Fruit fly (Drosophila melanogaster) whole organism, embryonic: Measurements from ENCODE around the gene CG33293.
A peak's percentile ranks its signal among the peaks of the same experiment; 100 is the strongest.

Experiments
- ATbp ChIP-seq: fragments of 200-800 bp; sonication (Bioruptor generic); optimal IDR thresholded peaks from 2 replicates; lab custom pipeline; 2017; ENCODE audit warnings: missing biosample characterization, mild to moderate bottlenecking, missing genetic modification characterization, missing genetic modification reagents
- CG1024 ChIP-seq: fragments of 200-800 bp; sonication (Bioruptor generic); IDR thresholded peaks from 2 replicates; pipeline ENCODE4 v1.3.6; 2022; ENCODE audit warnings: missing biosample characterization, missing genetic modification characterization
- CG14965 ChIP-seq: fragments of 200-800 bp; sonication (Bioruptor generic); optimal IDR thresholded peaks from 2 replicates; lab custom pipeline; 2016; ENCODE audit warnings: missing biosample characterization, missing genetic modification characterization, borderline replicate concordance
- CG15269 ChIP-seq: fragments of 200-800 bp; sonication (Bioruptor generic); optimal IDR thresholded peaks from 2 replicates; lab custom pipeline; 2018; ENCODE audit warnings: missing biosample characterization, mild to moderate bottlenecking, missing genetic modification characterization, moderate library complexity
- CG1529 ChIP-seq: fragments of 200-800 bp; sonication (Bioruptor generic); optimal IDR thresholded peaks from 3 replicates; lab custom pipeline; 2018; ENCODE audit warnings: missing biosample characterization, missing genetic modification characterization
- CG15479 ChIP-seq: fragments of 200-800 bp; sonication (Bioruptor generic); optimal IDR thresholded peaks from 3 replicates; lab custom pipeline; 2019; ENCODE audit warnings: missing biosample characterization, mild to moderate bottlenecking, missing genetic modification characterization, moderate library complexity
- CG17385 ChIP-seq: fragments of 200-800 bp; sonication (Bioruptor generic); optimal IDR thresholded peaks from 3 replicates; lab custom pipeline; 2018; ENCODE audit warnings: missing biosample characterization, mild to moderate bottlenecking, missing genetic modification characterization
- CG17568 ChIP-seq: fragments of 200-800 bp; sonication (Bioruptor generic); optimal IDR thresholded peaks from 2 replicates; lab custom pipeline; 2018; ENCODE audit warnings: missing biosample characterization, mild to moderate bottlenecking, missing genetic modification characterization, moderate library complexity
- CG30431 ChIP-seq: fragments of 200-800 bp; sonication (Bioruptor generic); optimal IDR thresholded peaks from 2 replicates; lab custom pipeline; 2017; ENCODE audit warnings: missing biosample characterization, missing genetic modification characterization
- CG31388 ChIP-seq: fragments of 200-800 bp; sonication (Bioruptor generic); optimal IDR thresholded peaks from 2 replicates; lab custom pipeline; 2016; ENCODE audit warnings: missing biosample characterization, missing genetic modification characterization
- CG34376 ChIP-seq: fragments of 200-800 bp; sonication (Bioruptor generic); optimal IDR thresholded peaks from 2 replicates; lab custom pipeline; 2018; ENCODE audit warnings: missing biosample characterization, mild to moderate bottlenecking, missing genetic modification characterization
- CG34422 ChIP-seq: fragments of 200-800 bp; sonication (Bioruptor generic); IDR thresholded peaks from 3 replicates; pipeline ENCODE4 v1.3.6; 2022; ENCODE audit warnings: missing biosample characterization, missing genetic modification characterization
- CG42726 ChIP-seq: fragments of 200-800 bp; sonication (Bioruptor generic); IDR thresholded peaks from 2 replicates; pipeline ENCODE4 v1.3.6; 2022; ENCODE audit warnings: missing biosample characterization, missing genetic modification characterization; ENCODE audit not compliant: partially characterized antibody
- CG5953 ChIP-seq: fragments of 200-800 bp; sonication (Bioruptor generic); IDR thresholded peaks from 2 replicates; pipeline ENCODE4 v1.3.6; 2022; ENCODE audit warnings: missing biosample characterization, missing genetic modification characterization
- CG6175 ChIP-seq: fragments of 200-800 bp; sonication (Bioruptor generic); IDR thresholded peaks from 3 replicates; pipeline ENCODE4 v1.3.6; 2022; ENCODE audit warnings: missing biosample characterization, missing genetic modification characterization
- CG7271 ChIP-seq: fragments of 200-800 bp; sonication (Bioruptor generic); optimal IDR thresholded peaks from 2 replicates; lab custom pipeline; 2018; ENCODE audit warnings: missing biosample characterization, mild to moderate bottlenecking, missing genetic modification characterization, moderate library complexity
- CG7786 ChIP-seq: fragments of 200-800 bp; sonication (Bioruptor generic); optimal IDR thresholded peaks from 2 replicates; lab custom pipeline; 2016; ENCODE audit warnings: missing biosample characterization, missing genetic modification characterization
- CG9437 ChIP-seq: fragments of 200-800 bp; sonication (Bioruptor generic); optimal IDR thresholded peaks from 2 replicates; lab custom pipeline; 2018; ENCODE audit warnings: missing biosample characterization, mild to moderate bottlenecking, missing genetic modification characterization
- CTCF ChIP-seq: fragments of 200-800 bp; sonication (Bioruptor generic); optimal IDR thresholded peaks from 2 replicates; lab custom pipeline; 2017; ENCODE audit warnings: missing biosample characterization, mild to moderate bottlenecking, missing genetic modification characterization, moderate library complexity
- D19A ChIP-seq: fragments of 200-800 bp; optimal IDR thresholded peaks from 3 replicates; lab custom pipeline; 2019; ENCODE audit warnings: missing biosample characterization, mild to moderate bottlenecking, missing genetic modification characterization, moderate library complexity
- E2f1 ChIP-seq: fragments of 200-800 bp; sonication (Bioruptor generic); IDR thresholded peaks from 2 replicates; pipeline ENCODE4 v1.3.6; 2022; ENCODE audit warnings: missing biosample characterization, missing genetic modification characterization
- ERR ChIP-seq: fragments of 200-800 bp; sonication (Bioruptor generic); optimal IDR thresholded peaks from 2 replicates; lab custom pipeline; 2016; ENCODE audit warnings: missing biosample characterization, missing genetic modification characterization
- HLH3B ChIP-seq: fragments of 200-800 bp; sonication (Bioruptor generic); IDR thresholded peaks from 2 replicates; pipeline ENCODE4 v1.3.6; 2022; ENCODE audit warnings: missing biosample characterization, missing genetic modification characterization
- HmgZ ChIP-seq: fragments of 200-800 bp; sonication (Bioruptor generic); optimal IDR thresholded peaks from 2 replicates; lab custom pipeline; 2018; ENCODE audit warnings: missing biosample characterization, mild to moderate bottlenecking, missing genetic modification characterization
- Lim3 ChIP-seq: fragments of 200-800 bp; sonication (Bioruptor generic); IDR thresholded peaks from 2 replicates; pipeline ENCODE4 v1.3.6; 2022; ENCODE audit warnings: missing biosample characterization, missing genetic modification characterization
- Mad ChIP-seq: fragments of 200-800 bp; sonication (Bioruptor generic); optimal IDR thresholded peaks from 2 replicates; lab custom pipeline; 2016; ENCODE audit warnings: missing biosample characterization, missing genetic modification characterization
- Poxn ChIP-seq: fragments of 200-800 bp; sonication (Bioruptor generic); IDR thresholded peaks from 2 replicates; pipeline ENCODE4 v1.3.6; 2022; ENCODE audit warnings: missing biosample characterization, missing genetic modification characterization
- Six4 ChIP-seq: fragments of 200-800 bp; sonication (Bioruptor generic); optimal IDR thresholded peaks from 2 replicates; lab custom pipeline; 2016; ENCODE audit warnings: missing biosample characterization, missing genetic modification characterization
- ac ChIP-seq: fragments of 200-800 bp; sonication (Bioruptor generic); optimal IDR thresholded peaks from 3 replicates; lab custom pipeline; 2017; ENCODE audit warnings: missing biosample characterization, mild to moderate bottlenecking, missing genetic modification characterization
- ase ChIP-seq: fragments of 200-800 bp; sonication (Bioruptor generic); IDR thresholded peaks from 3 replicates; pipeline ENCODE4 v1.3.6; 2022; ENCODE audit warnings: missing biosample characterization, missing genetic modification characterization
- az2 ChIP-seq: fragments of 200-800 bp; sonication (Bioruptor generic); optimal IDR thresholded peaks from 3 replicates; lab custom pipeline; 2016; ENCODE audit warnings: missing biosample characterization, missing genetic modification characterization
- br ChIP-seq: fragments of >200 bp; optimal IDR thresholded peaks from 2 replicates; lab custom pipeline; 2017
- bsh ChIP-seq, 2 experiments: fragments of 200-800 bp; sonication (Bioruptor generic); optimal IDR thresholded peaks; 2 replicates each; lab custom pipeline; 2017 to 2018; ENCODE audit warnings: mild to moderate bottlenecking in 2 of 2, missing biosample characterization in 2 of 2, missing genetic modification characterization in 2 of 2, moderate library complexity in 1 of 2
- cas ChIP-seq: fragments of 200-800 bp; sonication (Bioruptor generic); IDR thresholded peaks from 2 replicates; pipeline ENCODE4 v1.3.6; 2022; ENCODE audit warnings: missing biosample characterization, missing genetic modification characterization
- croc ChIP-seq: fragments of 200-800 bp; sonication (Bioruptor generic); conservative IDR thresholded peaks from 3 replicates; pipeline ENCODE4 v1.3.6; 2022; ENCODE audit warnings: missing biosample characterization, missing genetic modification characterization
- dimm ChIP-seq: fragments of 200-800 bp; sonication (Bioruptor generic); IDR thresholded peaks from 2 replicates; pipeline ENCODE4 v1.3.6; 2022; ENCODE audit warnings: missing biosample characterization, missing genetic modification characterization
- dmrt99B ChIP-seq: fragments of 200-800 bp; sonication (Bioruptor generic); optimal IDR thresholded peaks from 2 replicates; lab custom pipeline; 2018; ENCODE audit warnings: missing biosample characterization, mild to moderate bottlenecking, missing genetic modification characterization, moderate library complexity
- ewg ChIP-seq: fragments of 200-800 bp; sonication (Bioruptor generic); optimal IDR thresholded peaks from 3 replicates; lab custom pipeline; 2017; ENCODE audit warnings: mild to moderate bottlenecking, missing biosample characterization, missing genetic modification reagents, missing genetic modification characterization
- grn ChIP-seq: fragments of 200-800 bp; sonication (Bioruptor generic); optimal IDR thresholded peaks from 3 replicates; lab custom pipeline; 2017; ENCODE audit warnings: missing biosample characterization, missing genetic modification characterization
- gsb ChIP-seq: fragments of 200-800 bp; sonication (Bioruptor generic); IDR thresholded peaks from 2 replicates; pipeline ENCODE4 v1.3.6; 2022; ENCODE audit warnings: missing biosample characterization, missing genetic modification characterization
- jigr1 ChIP-seq: fragments of 200-800 bp; sonication (Bioruptor generic); IDR thresholded peaks from 3 replicates; pipeline ENCODE4 v1.3.6; 2022; ENCODE audit warnings: missing biosample characterization, missing genetic modification characterization
- pnt ChIP-seq: fragments of 200-800 bp; sonication (Bioruptor generic); optimal IDR thresholded peaks from 3 replicates; lab custom pipeline; 2016; ENCODE audit warnings: missing biosample characterization, missing genetic modification characterization
- sc ChIP-seq, 3 experiments: fragments of >200 bp in 2 of 3; fragments of 200-800 bp in 1 of 3; sonication (Bioruptor generic) in 1 of 3; optimal IDR thresholded peaks; 2 replicates in 2 of 3; 3 replicates in 1 of 3; lab custom pipeline; 2017; ENCODE audit warnings: mild to moderate bottlenecking in 1 of 3, missing biosample characterization in 1 of 3, missing genetic modification characterization in 1 of 3, missing genetic modification reagents in 1 of 3
- sima ChIP-seq: fragments of 200-800 bp; sonication (Bioruptor generic); optimal IDR thresholded peaks from 2 replicates; lab custom pipeline; 2016; ENCODE audit warnings: missing biosample characterization, missing genetic modification characterization
- slou ChIP-seq: fragments of 200-800 bp; sonication (Bioruptor generic); optimal IDR thresholded peaks from 3 replicates; lab custom pipeline; 2016; ENCODE audit warnings: missing biosample characterization, missing genetic modification characterization
- so ChIP-seq: fragments of 200-800 bp; sonication (Bioruptor generic); IDR thresholded peaks from 3 replicates; pipeline ENCODE4 v1.3.6; 2022; ENCODE audit warnings: missing biosample characterization, missing genetic modification characterization
- sr ChIP-seq: fragments of 200-800 bp; sonication (Bioruptor generic); IDR thresholded peaks from 3 replicates; pipeline ENCODE4 v1.3.6; 2022; ENCODE audit warnings: missing biosample characterization, missing genetic modification characterization
- tgo ChIP-seq: fragments of 200-800 bp; sonication (Bioruptor generic); IDR thresholded peaks from 3 replicates; pipeline ENCODE4 v1.3.6; 2022; ENCODE audit warnings: missing biosample characterization, missing genetic modification characterization
- tll ChIP-seq, 2 experiments: fragments of 200-800 bp in 1 of 2; fragments of >200 bp in 1 of 2; sonication (Bioruptor generic) in 1 of 2; optimal IDR thresholded peaks; 2 replicates each; lab custom pipeline; 2017 to 2019; ENCODE audit warnings: missing biosample characterization in 2 of 2, missing genetic modification characterization in 2 of 2, mild to moderate bottlenecking in 1 of 2, moderate library complexity in 1 of 2
- usp ChIP-seq: fragments of >200 bp; optimal IDR thresholded peaks from 2 replicates; lab custom pipeline; 2017; ENCODE audit warnings: missing biosample characterization, missing genetic modification characterization
- wor ChIP-seq: fragments of 200-800 bp; sonication (Bioruptor generic); IDR thresholded peaks from 2 replicates; pipeline ENCODE4 v1.3.6; 2022; ENCODE audit warnings: missing biosample characterization, missing genetic modification characterization
- zen2 ChIP-seq: fragments of 200-800 bp; sonication (Bioruptor generic); IDR thresholded peaks from 3 replicates; pipeline ENCODE4 v1.3.6; 2022; ENCODE audit warnings: missing biosample characterization, missing genetic modification characterization; ENCODE audit not compliant: partially characterized antibody

CG33293 gene

DNA sequence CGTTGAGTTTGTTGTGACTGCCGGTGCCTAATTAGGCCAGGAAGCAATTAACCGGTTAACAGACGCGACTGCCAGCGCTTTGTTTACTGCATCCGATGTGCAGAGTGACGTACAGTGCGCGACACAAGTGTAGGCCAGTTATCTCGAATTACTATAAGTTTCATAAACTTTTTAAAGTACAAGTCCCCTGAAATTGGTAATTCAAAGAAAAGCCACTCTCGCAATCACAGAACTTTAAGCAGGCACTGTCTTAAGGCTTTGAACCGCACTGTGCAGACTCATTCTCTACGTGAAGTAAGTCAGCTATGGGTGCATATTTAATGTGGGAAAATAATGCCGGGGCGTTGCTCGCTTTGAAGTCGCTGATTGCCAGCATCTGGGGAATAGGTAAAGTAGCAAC lies 31.1 kb downstream of the CG33293 start (continued):
- TF ChIP-seq ERR (GFP tag; lab: Kevin White, UChicago) (no peak), gsb (GFP tag; lab: Robert Waterston, UW) (no peak), CG1529 (GFP tag; lab: Kevin White, UChicago) (peak; percentile 37), ATbp (GFP tag; lab: Kevin White, UChicago) (peak; percentile 65), br (lab: Kevin White, UChicago) (no peak), sr (GFP tag; lab: Robert Waterston, UW) (peak; percentile 41; the same call in 1 of the 3 replicates), Six4 (GFP tag; lab: Kevin White, UChicago) (peak; percentile 25), Mad (GFP tag; lab: Kevin White, UChicago) (no peak), CTCF (GFP tag; lab: Kevin White, UChicago) (no peak), Poxn (no peak), CG1024 (GFP tag; lab: Robert Waterston, UW) (peak; percentile 56; the same call in 1 of the 2 replicates), CG7271 (tag; lab: Kevin White, UChicago) (no peak), CG15479 (GFP tag; lab: Kevin White, UChicago) (no peak), dimm (0 out of 2 replicates have a peak, but pooled peaks have one; percentile 25), tgo (GFP tag; lab: Robert Waterston, UW) (0 out of 3 replicates have a peak, but pooled peaks have one; percentile 20), slou (no peak), CG9437 (GFP tag; lab: Kevin White, UChicago) (peak; percentile 13), Lim3 (no peak), CG34376 (GFP tag; lab: Kevin White, UChicago) (no peak), zen2 (GFP tag; lab: Robert Waterston, UW) (no peak), az2 (GFP tag; lab: Kevin White, UChicago) (peak; percentile 35), CG6175 (GFP tag; lab: Robert Waterston, UW) (no peak), D19A (tag; lab: Kevin White, UChicago) (peak; percentile 19), jigr1 (GFP tag; lab: Robert Waterston, UW) (no peak), sima (GFP tag; lab: Kevin White, UChicago) (no peak), grn (no peak), ase (GFP tag; lab: Robert Waterston, UW) (no peak), pnt (GFP tag; lab: Kevin White, UChicago) (no peak), ac (no peak), CG31388 (no peak), CG15269 (peak; percentile 35), ewg (GFP tag; lab: Kevin White, UChicago) (peak; percentile 28), bsh (GFP tag; optimal IDR thresholded peaks at IDR 0.05; lab: Kevin White, UChicago) (peak; percentile 73 to 77), CG30431 (GFP tag; lab: Kevin White, UChicago) (peak; percentile 27), usp (GFP tag; lab: Kevin White, UChicago) (no peak), CG5953 (GFP tag; lab: Robert Waterston, UW) (peak; percentile 44; the same call in 1 of the 2 replicates), CG34422 (GFP tag; lab: Robert Waterston, UW) (no peak), sc (optimal IDR thresholded peaks at IDR 0.05; lab: Kevin White, UChicago) (no peak), sc (GFP tag; optimal IDR thresholded peaks at IDR 0.05; lab: Kevin White, UChicago) (peak; percentile 38), tll (GFP tag; optimal IDR thresholded peaks at IDR 0.05; lab: Kevin White, UChicago) (no peak), HmgZ (tag; lab: Kevin White, UChicago) (no peak), CG42726 (GFP tag; lab: Robert Waterston, UW) (no peak), CG7786 (GFP tag; lab: Kevin White, UChicago) (no peak), CG17568 (GFP tag; lab: Kevin White, UChicago) (no peak), E2f1 (no peak), wor (GFP tag; lab: Robert Waterston, UW) (peak; percentile 47; the same call in 1 of the 2 replicates), HLH3B (GFP tag; lab: Robert Waterston, UW) (peak; percentile 43; the same call in 1 of the 2 replicates), so (GFP tag; lab: Robert Waterston, UW) (no peak), CG14965 (GFP tag; lab: Kevin White, UChicago) (no peak), CG17385 (no peak), cas (GFP tag; lab: Robert Waterston, UW) (no peak), croc (GFP tag; lab: Robert Waterston, UW) (peak; percentile 31; the same call in 1 of the 3 replicates), dmrt99B (tag; lab: Kevin White, UChicago) (peak; percentile 68)
